Fruit fly (Drosophila melanogaster) whole organism, embryonic: ENCODE data around the gene CG9733.

Experiments
- CG10267 ChIP-seq: fragments of 200-800 bp; sonication (Bioruptor generic); optimal IDR thresholded peaks from 2 replicates; lab custom pipeline; 2018; ENCODE audit warnings: missing biosample characterization, mild to moderate bottlenecking, missing genetic modification characterization, moderate library complexity
- CG11085 ChIP-seq: fragments of 200-800 bp; sonication (Bioruptor generic); IDR thresholded peaks from 2 replicates; pipeline ENCODE4 v1.3.6; 2022; ENCODE audit warnings: missing biosample characterization, missing genetic modification characterization
- CG12071 ChIP-seq: fragments of 200-800 bp; sonication (Bioruptor generic); optimal IDR thresholded peaks from 3 replicates; lab custom pipeline; 2018; ENCODE audit warnings: missing biosample characterization, mild to moderate bottlenecking, missing genetic modification characterization
- CG12391 ChIP-seq: fragments of 200-800 bp; sonication (Bioruptor generic); optimal IDR thresholded peaks from 3 replicates; lab custom pipeline; 2018; ENCODE audit warnings: missing biosample characterization, mild to moderate bottlenecking, missing genetic modification characterization, moderate library complexity
- CG1647 ChIP-seq: fragments of 200-800 bp; sonication (Bioruptor generic); optimal IDR thresholded peaks from 3 replicates; lab custom pipeline; 2016; ENCODE audit warnings: missing biosample characterization, missing genetic modification characterization
- CG17829 ChIP-seq: fragments of 200-800 bp; optimal IDR thresholded peaks from 2 replicates; lab custom pipeline; 2019; ENCODE audit warnings: missing biosample characterization, mild to moderate bottlenecking, missing genetic modification characterization, moderate library complexity
- CG30431 ChIP-seq: fragments of 200-800 bp; sonication (Bioruptor generic); optimal IDR thresholded peaks from 2 replicates; lab custom pipeline; 2017; ENCODE audit warnings: missing biosample characterization, missing genetic modification characterization
- CG32532 ChIP-seq: fragments of 200-800 bp; sonication (Bioruptor generic); IDR thresholded peaks from 2 replicates; pipeline ENCODE4 v1.3.6; 2022; ENCODE audit warnings: missing biosample characterization, missing genetic modification characterization
- CG3726 ChIP-seq: fragments of 200-800 bp; sonication (Bioruptor generic); IDR thresholded peaks from 3 replicates; pipeline ENCODE4, ENCODE4 v1.3.6; 2022; ENCODE audit warnings: missing biosample characterization, missing genetic modification characterization
- CG4404 ChIP-seq: fragments of 200-800 bp; sonication (Bioruptor generic); IDR thresholded peaks from 2 replicates; pipeline ENCODE4 v1.3.6; 2022; ENCODE audit warnings: missing biosample characterization, missing genetic modification characterization
- CG4707 ChIP-seq: fragments of 200-800 bp; sonication (Bioruptor generic); optimal IDR thresholded peaks from 2 replicates; lab custom pipeline; 2018; ENCODE audit warnings: missing biosample characterization, mild to moderate bottlenecking, missing genetic modification characterization, moderate library complexity
- CG5180 ChIP-seq: fragments of 200-800 bp; sonication (Bioruptor generic); optimal IDR thresholded peaks from 3 replicates; lab custom pipeline; 2017; ENCODE audit warnings: missing biosample characterization, missing genetic modification characterization, mild to moderate bottlenecking, moderate library complexity, missing genetic modification reagents
- CG5245 ChIP-seq: fragments of 200-800 bp; sonication (Bioruptor generic); optimal IDR thresholded peaks from 3 replicates; lab custom pipeline; 2016; ENCODE audit warnings: missing biosample characterization, missing genetic modification characterization
- CG6791 ChIP-seq: fragments of 200-800 bp; sonication (Bioruptor generic); IDR thresholded peaks from 3 replicates; pipeline ENCODE4 v1.3.6; 2022; ENCODE audit warnings: missing biosample characterization, missing genetic modification characterization; ENCODE audit not compliant: partially characterized antibody
- CG6854 ChIP-seq: fragments of 200-800 bp; sonication (Bioruptor generic); optimal IDR thresholded peaks from 3 replicates; lab custom pipeline; 2017; ENCODE audit warnings: missing biosample characterization, mild to moderate bottlenecking, missing genetic modification characterization
- CG8281 ChIP-seq: fragments of 200-800 bp; sonication (Bioruptor generic); optimal IDR thresholded peaks from 2 replicates; lab custom pipeline; 2018; ENCODE audit warnings: missing biosample characterization, mild to moderate bottlenecking, missing genetic modification characterization, moderate library complexity
- CG9437 ChIP-seq: fragments of 200-800 bp; sonication (Bioruptor generic); optimal IDR thresholded peaks from 2 replicates; lab custom pipeline; 2018; ENCODE audit warnings: missing biosample characterization, mild to moderate bottlenecking, missing genetic modification characterization
- Gug ChIP-seq: fragments of 200-800 bp; sonication (Bioruptor generic); IDR thresholded peaks from 4 replicates; pipeline ENCODE4 v1.3.6; 2022; ENCODE audit warnings: missing biosample characterization, missing genetic modification characterization
- HLH3B ChIP-seq: fragments of 200-800 bp; sonication (Bioruptor generic); IDR thresholded peaks from 2 replicates; pipeline ENCODE4 v1.3.6; 2022; ENCODE audit warnings: missing biosample characterization, missing genetic modification characterization
- Hmx ChIP-seq: fragments of 200-800 bp; sonication (Bioruptor generic); optimal IDR thresholded peaks from 2 replicates; lab custom pipeline; 2016; ENCODE audit warnings: missing biosample characterization, missing genetic modification characterization
- Hr3 ChIP-seq: fragments of 200-800 bp; sonication (Bioruptor generic); optimal IDR thresholded peaks from 3 replicates; lab custom pipeline; 2016; ENCODE audit warnings: missing biosample characterization, missing genetic modification characterization
- Med ChIP-seq: fragments of 200-800 bp; sonication (Bioruptor generic); peaks from one replicate; lab custom pipeline; 2016; ENCODE audit warnings: missing biosample characterization, missing genetic modification characterization, mild to moderate bottlenecking, inconsistent platforms, moderate library complexity
- Scr ChIP-seq: fragments of 200-800 bp; sonication (Bioruptor generic); IDR thresholded peaks from 2 replicates; pipeline ENCODE4 v1.3.6; 2022; ENCODE audit warnings: missing biosample characterization, missing genetic modification characterization; ENCODE audit not compliant: partially characterized antibody
- Sox102F ChIP-seq: fragments of 200-800 bp; sonication (Bioruptor generic); optimal IDR thresholded peaks from 2 replicates; lab custom pipeline; 2018; ENCODE audit warnings: missing biosample characterization, mild to moderate bottlenecking, missing genetic modification characterization, moderate library complexity
- Tbp ChIP-seq: fragments of >200 bp; optimal IDR thresholded peaks from 2 replicates; lab custom pipeline; 2018; ENCODE audit warnings: missing biosample characterization, missing genetic modification characterization
- ac ChIP-seq: fragments of 200-800 bp; sonication (Bioruptor generic); optimal IDR thresholded peaks from 3 replicates; lab custom pipeline; 2017; ENCODE audit warnings: missing biosample characterization, mild to moderate bottlenecking, missing genetic modification characterization
- aop ChIP-seq: fragments of 200-800 bp; sonication (Bioruptor generic); IDR thresholded peaks from 2 replicates; pipeline ENCODE4 v1.3.6; 2022; ENCODE audit warnings: missing biosample characterization, missing genetic modification characterization
- ara ChIP-seq: fragments of 200-800 bp; sonication (Bioruptor generic); IDR thresholded peaks from 2 replicates; pipeline ENCODE4 v1.3.6; 2022; ENCODE audit warnings: missing biosample characterization, missing genetic modification characterization
- az2 ChIP-seq: fragments of 200-800 bp; sonication (Bioruptor generic); optimal IDR thresholded peaks from 3 replicates; lab custom pipeline; 2016; ENCODE audit warnings: missing biosample characterization, missing genetic modification characterization
- bsh ChIP-seq, 2 experiments: fragments of 200-800 bp; sonication (Bioruptor generic); optimal IDR thresholded peaks; 2 replicates each; lab custom pipeline; 2017 to 2018; ENCODE audit warnings: mild to moderate bottlenecking in 2 of 2, missing biosample characterization in 2 of 2, missing genetic modification characterization in 2 of 2, moderate library complexity in 1 of 2
- corto ChIP-seq: fragments of 200-800 bp; sonication (Bioruptor generic); optimal IDR thresholded peaks from 2 replicates; lab custom pipeline; 2016; ENCODE audit warnings: missing biosample characterization, mild to moderate bottlenecking, missing genetic modification characterization, moderate library complexity
- crol ChIP-seq: fragments of 200-800 bp; sonication (Bioruptor generic); IDR thresholded peaks from 2 replicates; pipeline ENCODE4 v1.3.6; 2022; ENCODE audit warnings: missing biosample characterization, missing genetic modification characterization
- dimm ChIP-seq: fragments of 200-800 bp; sonication (Bioruptor generic); IDR thresholded peaks from 2 replicates; pipeline ENCODE4 v1.3.6; 2022; ENCODE audit warnings: missing biosample characterization, missing genetic modification characterization
- dmrt11E ChIP-seq: fragments of 200-800 bp; sonication (Bioruptor generic); optimal IDR thresholded peaks from 3 replicates; lab custom pipeline; 2018; ENCODE audit warnings: missing biosample characterization, mild to moderate bottlenecking, missing genetic modification characterization, moderate library complexity
- esg ChIP-seq: fragments of 200-800 bp; sonication (Bioruptor generic); conservative IDR thresholded peaks from 2 replicates; pipeline ENCODE4 v1.3.6; 2022; ENCODE audit warnings: missing biosample characterization, missing genetic modification characterization
- gcm ChIP-seq: fragments of 200-800 bp; sonication (Bioruptor generic); optimal IDR thresholded peaks from 2 replicates; lab custom pipeline; 2019; ENCODE audit warnings: missing biosample characterization, mild to moderate bottlenecking, missing genetic modification characterization, moderate library complexity
- jing ChIP-seq: fragments of 200-800 bp; sonication (Bioruptor generic); optimal IDR thresholded peaks from 2 replicates; lab custom pipeline; 2018; ENCODE audit warnings: missing biosample characterization, mild to moderate bottlenecking, missing genetic modification characterization
- kay ChIP-seq: fragments of 200-800 bp; sonication (Bioruptor generic); optimal IDR thresholded peaks from 2 replicates; lab custom pipeline; 2016; ENCODE audit warnings: missing biosample characterization, missing genetic modification characterization
- lilli ChIP-seq: fragments of 200-800 bp; sonication (Bioruptor generic); optimal IDR thresholded peaks from 3 replicates; lab custom pipeline; 2016; ENCODE audit warnings: missing biosample characterization, missing genetic modification characterization
- nmo ChIP-seq: fragments of 200-800 bp; sonication (Bioruptor generic); optimal IDR thresholded peaks from 2 replicates; lab custom pipeline; 2018; ENCODE audit warnings: missing biosample characterization, mild to moderate bottlenecking, missing genetic modification characterization, moderate library complexity
- nom ChIP-seq: fragments of 200-800 bp; sonication (Bioruptor generic); optimal IDR thresholded peaks from 2 replicates; lab custom pipeline; 2017; ENCODE audit warnings: missing biosample characterization, missing genetic modification characterization, mild to moderate bottlenecking, moderate library complexity, missing genetic modification reagents
- p53 ChIP-seq: fragments of 200-800 bp; sonication (Bioruptor generic); optimal IDR thresholded peaks from 2 replicates; lab custom pipeline; 2016; ENCODE audit warnings: missing biosample characterization, missing genetic modification characterization
- pita ChIP-seq: fragments of 200-800 bp; sonication (Bioruptor generic); optimal IDR thresholded peaks from 2 replicates; lab custom pipeline; 2017; ENCODE audit warnings: missing biosample characterization, mild to moderate bottlenecking, missing genetic modification characterization
- scrt ChIP-seq: fragments of 200-800 bp; sonication (Bioruptor generic); optimal IDR thresholded peaks from 2 replicates; lab custom pipeline; 2018; ENCODE audit warnings: missing biosample characterization, mild to moderate bottlenecking, missing genetic modification characterization, moderate library complexity
- sens ChIP-seq: fragments of 200-800 bp; sonication (Bioruptor generic); peaks from one replicate; lab custom pipeline; 2016; ENCODE audit warnings: missing biosample characterization, missing genetic modification characterization
- sim ChIP-seq: fragments of 200-800 bp; sonication (Bioruptor generic); IDR thresholded peaks from 2 replicates; pipeline ENCODE4 v1.3.6; 2022; ENCODE audit warnings: missing biosample characterization, missing genetic modification characterization
- ssp ChIP-seq: fragments of 200-800 bp; sonication (Bioruptor generic); IDR thresholded peaks from 2 replicates; pipeline ENCODE4 v1.3.6; 2022; ENCODE audit warnings: missing biosample characterization, missing genetic modification characterization
- stc ChIP-seq: fragments of 200-800 bp; sonication (Bioruptor generic); IDR thresholded peaks from 2 replicates; pipeline ENCODE4 v1.3.6; 2022; ENCODE audit warnings: missing biosample characterization, missing genetic modification characterization
- usp ChIP-seq: fragments of >200 bp; optimal IDR thresholded peaks from 2 replicates; lab custom pipeline; 2017; ENCODE audit warnings: missing biosample characterization, missing genetic modification characterization
- zf30C ChIP-seq: fragments of 200-800 bp; sonication (Bioruptor generic); optimal IDR thresholded peaks from 3 replicates; lab custom pipeline; 2018; ENCODE audit warnings: missing biosample characterization, mild to moderate bottlenecking, missing genetic modification characterization

CG9733 gene

DNA sequence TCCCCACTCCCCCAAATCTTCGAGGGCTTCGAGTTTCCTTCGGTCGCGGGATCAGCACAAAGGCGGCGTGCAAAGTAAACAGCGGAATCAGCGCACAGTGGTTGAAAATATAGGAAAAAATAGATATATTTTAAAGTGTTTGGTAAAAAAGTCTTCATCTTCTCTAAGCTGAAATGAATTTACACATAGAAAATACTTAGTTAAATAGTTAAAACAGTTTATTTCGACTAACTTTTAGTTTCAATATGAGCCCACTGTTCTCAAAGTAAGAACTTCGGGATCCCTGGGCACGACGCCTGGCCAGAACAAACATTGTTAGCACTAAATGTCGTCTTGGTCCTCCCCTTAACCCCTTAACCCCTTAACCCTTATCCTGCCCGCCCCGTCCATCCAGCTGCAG is 15.3 kb upstream of the CG9733 start (continued):
- TF ChIP-seq crol (GFP tag; lab: Robert Waterston, UW): 0 out of 2 replicates have a peak, but pooled peaks have one; percentile 5
- peak; percentile 9 for TF ChIP-seq Sox102F
- TF ChIP-seq nmo (GFP tag; lab: Kevin White, UChicago): no peak
- TF ChIP-seq scrt (GFP tag; lab: Kevin White, UChicago): no peak
- TF ChIP-seq az2 (GFP tag; lab: Kevin White, UChicago): no peak
- no peak for TF ChIP-seq ara (GFP tag; lab: Robert Waterston, UW)
- no peak for TF ChIP-seq aop (GFP tag; lab: Robert Waterston, UW)
- TF ChIP-seq CG6791 (GFP tag; lab: Robert Waterston, UW): no peak
- no peak for TF ChIP-seq CG1647 (GFP tag; lab: Kevin White, UChicago)
- no peak for TF ChIP-seq kay (GFP tag; lab: Kevin White, UChicago)
- TF ChIP-seq CG6854: no peak
- no peak for TF ChIP-seq dimm (GFP tag; lab: Robert Waterston, UW)
- no peak for TF ChIP-seq CG5245 (GFP tag; lab: Kevin White, UChicago)
- 0 out of 2 replicates have a peak, but pooled peaks have one; percentile 9 for TF ChIP-seq stc (GFP tag; lab: Robert Waterston, UW)
- no peak for TF ChIP-seq Hmx (GFP tag; lab: Kevin White, UChicago)
- peak; percentile 34 to 97 for TF ChIP-seq bsh (GFP tag; optimal IDR thresholded peaks at IDR 0.05; lab: Kevin White, UChicago)
- TF ChIP-seq CG4404 (GFP tag; lab: Robert Waterston, UW): no peak
- 0 out of 2 replicates have a peak, but pooled peaks have one; percentile 9 for TF ChIP-seq esg (GFP tag; lab: Robert Waterston, UW)
- TF ChIP-seq CG3726 (GFP tag; lab: Robert Waterston, UW): no peak
- TF ChIP-seq CG17829 (tag; lab: Kevin White, UChicago): no peak
- TF ChIP-seq sens (GFP tag; lab: Kevin White, UChicago): peak; percentile 73
- no peak for TF ChIP-seq Scr (GFP tag; lab: Robert Waterston, UW)
- TF ChIP-seq nom (GFP tag; lab: Kevin White, UChicago): peak; percentile 97
- TF ChIP-seq ac (GFP tag; lab: Kevin White, UChicago): no peak
- no peak for TF ChIP-seq CG32532 (GFP tag; lab: Robert Waterston, UW)
- TF ChIP-seq zf30C (GFP tag; lab: Kevin White, UChicago): no peak
- peak; percentile 40 for TF ChIP-seq dmrt11E (tag; lab: Kevin White, UChicago)
- TF ChIP-seq CG5180 (GFP tag; lab: Kevin White, UChicago): no peak
- peak; percentile 86 for TF ChIP-seq corto
- TF ChIP-seq CG30431: no peak
- peak; percentile 19 for TF ChIP-seq CG12391 (tag; lab: Kevin White, UChicago)
- no peak for TF ChIP-seq gcm

DNA sequence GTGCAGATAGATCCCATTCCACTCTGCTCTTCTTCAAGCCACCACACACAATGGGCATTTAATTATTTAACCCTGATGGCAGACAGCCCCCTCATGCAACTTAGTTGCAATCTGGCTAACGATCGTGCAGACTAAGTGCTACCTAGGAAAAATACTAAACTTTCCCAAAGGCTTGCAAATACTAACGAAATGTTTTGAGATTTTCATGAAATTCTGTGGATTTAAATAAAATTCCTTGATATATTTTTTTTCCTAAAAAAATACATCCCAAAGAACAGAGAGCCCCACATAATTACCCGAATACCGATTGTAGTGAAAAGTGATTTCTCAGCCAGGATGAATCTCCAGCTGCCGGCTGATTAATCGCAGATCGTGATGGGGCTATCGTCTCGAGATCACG is 13.1 kb upstream of the CG9733 start:
- TF ChIP-seq nom (GFP tag; lab: Kevin White, UChicago): peak; percentile 13
- TF ChIP-seq pita (GFP tag; lab: Kevin White, UChicago): no peak
- TF ChIP-seq CG4707: no peak
- no peak for TF ChIP-seq dimm (GFP tag; lab: Robert Waterston, UW)

DNA sequence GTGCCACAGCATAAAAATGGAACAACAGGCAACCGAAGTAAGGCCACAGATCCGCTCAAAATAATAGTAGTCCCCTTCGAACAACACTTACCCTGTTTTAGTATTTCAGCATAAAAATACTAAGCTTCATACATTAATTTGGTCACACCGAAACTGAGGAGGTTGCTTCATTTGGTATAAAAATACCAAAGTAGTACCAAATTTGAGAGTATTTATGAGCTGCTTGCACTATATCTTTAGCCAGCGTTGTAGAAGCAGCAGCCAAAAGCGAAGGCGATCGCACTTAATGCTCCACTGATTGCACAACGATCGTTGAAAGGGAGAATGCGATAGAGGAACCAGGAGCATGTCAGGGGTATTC is 12.5 kb upstream of the CG9733 start:
- no peak for TF ChIP-seq Tbp (GFP tag; lab: Kevin White, UChicago)
- no peak for TF ChIP-seq sim
- TF ChIP-seq usp (GFP tag; lab: Kevin White, UChicago): no peak
- no peak for TF ChIP-seq ssp
- peak; percentile 36 for TF ChIP-seq Med (GFP tag; lab: Kevin White, UChicago)
- no peak for TF ChIP-seq CG9437 (GFP tag; lab: Kevin White, UChicago)
- no peak for TF ChIP-seq Gug (GFP tag; lab: Robert Waterston, UW)
- TF ChIP-seq kay (GFP tag; lab: Kevin White, UChicago): no peak
- TF ChIP-seq p53 (GFP tag; lab: Kevin White, UChicago): no peak
- TF ChIP-seq CG12071: no peak
- no peak for TF ChIP-seq lilli
- TF ChIP-seq CG8281 (tag; lab: Kevin White, UChicago): no peak
- no peak for TF ChIP-seq crol (GFP tag; lab: Robert Waterston, UW)
- TF ChIP-seq HLH3B (GFP tag; lab: Robert Waterston, UW): no peak
- TF ChIP-seq Hr3: no peak
- no peak for TF ChIP-seq jing (GFP tag; lab: Kevin White, UChicago)
- TF ChIP-seq CG10267 (tag; lab: Kevin White, UChicago): no peak
- TF ChIP-seq corto: peak; percentile 94
- no peak for TF ChIP-seq CG11085 (GFP tag; lab: Robert Waterston, UW)
